In genomic region chrX:17782058-17782457, dm6 we compare ENCODE assay signal across 1 fruit fly cellular context.
A peak's percentile ranks its signal among the peaks of the same experiment; 100 is the strongest.
TF ChIP-seq lines count a peak whose summit lies in the region.

No protein-coding gene starts in this region.

TF ChIP-seq in whole organism, embryonic, 481 proteins besides CTCF, POLR2A, EP300 and RAD21 (continued from another document):
- TF ChIP-seq Dll (GFP tag; IDR thresholded peaks at IDR 0.05; lab: Robert Waterston, UW; ENCODE audit: partially characterized antibody) = no peak
- TF ChIP-seq CG30431 (GFP tag; optimal IDR thresholded peaks at IDR 0.05; lab: Kevin White, UChicago) = no peak
- no peak for TF ChIP-seq sisA (GFP tag; IDR thresholded peaks at IDR 0.05; lab: Robert Waterston, UW)
- TF ChIP-seq CG34224 (GFP tag; IDR thresholded peaks at IDR 0.05; lab: Robert Waterston, UW; ENCODE audit: partially characterized antibody) = no peak
- no peak for TF ChIP-seq HLH3B (GFP tag; IDR thresholded peaks at IDR 0.05; lab: Robert Waterston, UW)
- TF ChIP-seq CG2202 (tag; optimal IDR thresholded peaks at IDR 0.05; lab: Kevin White, UChicago) = peak; percentile 26
- no peak for TF ChIP-seq Asciz (GFP tag; optimal IDR thresholded peaks at IDR 0.05; lab: Kevin White, UChicago)
- no peak for TF ChIP-seq Usf (GFP tag; optimal IDR thresholded peaks at IDR 0.05; lab: Kevin White, UChicago)
- no peak for TF ChIP-seq scrt (GFP tag; optimal IDR thresholded peaks at IDR 0.05; lab: Kevin White, UChicago)
- TF ChIP-seq CG11093 (GFP tag; IDR thresholded peaks at IDR 0.05; lab: Robert Waterston, UW) = no peak
- no peak for TF ChIP-seq sima (GFP tag; optimal IDR thresholded peaks at IDR 0.05; lab: Kevin White, UChicago)
- TF ChIP-seq grau (tag; optimal IDR thresholded peaks at IDR 0.05; lab: Kevin White, UChicago) = peak; percentile 53
- TF ChIP-seq D19A (tag; optimal IDR thresholded peaks at IDR 0.05; lab: Kevin White, UChicago) = peak; percentile 43
- no peak for TF ChIP-seq CG31388 (GFP tag; optimal IDR thresholded peaks at IDR 0.05; lab: Kevin White, UChicago)
- no peak for TF ChIP-seq repo (GFP tag; optimal IDR thresholded peaks at IDR 0.05; lab: Kevin White, UChicago)
- TF ChIP-seq dmrt11E (tag; optimal IDR thresholded peaks at IDR 0.05; lab: Kevin White, UChicago) = peak; percentile 71
- TF ChIP-seq da (GFP tag; optimal IDR thresholded peaks at IDR 0.05; lab: Kevin White, UChicago) = no peak
- TF ChIP-seq yki (optimal IDR thresholded peaks at IDR 0.05; lab: Kevin White, UChicago) = no peak
- no peak for TF ChIP-seq tio (GFP tag; optimal IDR thresholded peaks at IDR 0.05; lab: Kevin White, UChicago)
- no peak for TF ChIP-seq CG14050 (GFP tag; IDR thresholded peaks at IDR 0.05; lab: Robert Waterston, UW)
- TF ChIP-seq hth (optimal IDR thresholded peaks at IDR 0.05; lab: Kevin White, UChicago) = no peak
- peak; percentile 44 for TF ChIP-seq CG15696 (tag; optimal IDR thresholded peaks at IDR 0.05; lab: Kevin White, UChicago)
- no peak for TF ChIP-seq CG4854 (GFP tag; optimal IDR thresholded peaks at IDR 0.05; lab: Kevin White, UChicago)
- no peak for TF ChIP-seq tna (GFP tag; IDR thresholded peaks at IDR 0.05; lab: Robert Waterston, UW; ENCODE audit: partially characterized antibody)
- TF ChIP-seq kah (GFP tag; optimal IDR thresholded peaks at IDR 0.05; lab: Kevin White, UChicago) = no peak
- TF ChIP-seq CG12942 (GFP tag; optimal IDR thresholded peaks at IDR 0.05; lab: Kevin White, UChicago) = no peak
- TF ChIP-seq NfI (GFP tag; optimal IDR thresholded peaks at IDR 0.05; lab: Kevin White, UChicago) = no peak
- TF ChIP-seq CG17359 (tag; optimal IDR thresholded peaks at IDR 0.05; lab: Kevin White, UChicago) = peak; percentile 33
- TF ChIP-seq CG2678 (tag; optimal IDR thresholded peaks at IDR 0.05; lab: Kevin White, UChicago) = peak; percentile 62
- TF ChIP-seq pb (GFP tag; optimal IDR thresholded peaks at IDR 0.05; lab: Kevin White, UChicago) = no peak
- no peak for TF ChIP-seq CG14014 (GFP tag; IDR thresholded peaks at IDR 0.05; lab: Robert Waterston, UW)
- TF ChIP-seq CG12155 (GFP tag; optimal IDR thresholded peaks at IDR 0.05; lab: Kevin White, UChicago) = no peak
- no peak for TF ChIP-seq NK7.1 (GFP tag; optimal IDR thresholded peaks at IDR 0.05; lab: Kevin White, UChicago)
- no peak for TF ChIP-seq CG1792 (GFP tag; optimal IDR thresholded peaks at IDR 0.05; lab: Kevin White, UChicago)
- peak; percentile 48 for TF ChIP-seq CG10267 (tag; optimal IDR thresholded peaks at IDR 0.05; lab: Kevin White, UChicago)
- TF ChIP-seq CG5953 (GFP tag; IDR thresholded peaks at IDR 0.05; lab: Robert Waterston, UW) = no peak
- TF ChIP-seq vnd (GFP tag; IDR thresholded peaks at IDR 0.05; lab: Robert Waterston, UW; ENCODE audit: partially characterized antibody) = no peak
- TF ChIP-seq Hmx (GFP tag; optimal IDR thresholded peaks at IDR 0.05; lab: Kevin White, UChicago) = no peak
- TF ChIP-seq Ets65A (GFP tag; lab: Kevin White, UChicago) = no peak
